Fruit fly (Drosophila melanogaster) whole organism, embryonic: ENCODE data around the gene Col4a1.

Source experiments
- Ada2b ChIP-seq: fragments of 200-800 bp; sonication (Bioruptor generic); IDR thresholded peaks from 2 replicates; pipeline ENCODE4 v1.3.6; 2022; ENCODE audit warnings: missing biosample characterization, missing genetic modification characterization
- CG10209 ChIP-seq: fragments of 200-800 bp; sonication (Bioruptor generic); optimal IDR thresholded peaks from 3 replicates; lab custom pipeline; 2017; ENCODE audit warnings: missing biosample characterization, mild to moderate bottlenecking, missing genetic modification characterization, missing genetic modification reagents
- CG1024 ChIP-seq: fragments of 200-800 bp; sonication (Bioruptor generic); IDR thresholded peaks from 2 replicates; pipeline ENCODE4 v1.3.6; 2022; ENCODE audit warnings: missing biosample characterization, missing genetic modification characterization
- CG11093 ChIP-seq: fragments of 200-800 bp; sonication (Bioruptor generic); IDR thresholded peaks from 3 replicates; pipeline ENCODE4 v1.3.6; 2022; ENCODE audit warnings: missing biosample characterization, missing genetic modification characterization
- CG11247 ChIP-seq: fragments of 200-800 bp; sonication (Bioruptor generic); IDR thresholded peaks from 2 replicates; pipeline ENCODE4 v1.3.6; 2022; ENCODE audit warnings: missing biosample characterization, missing genetic modification characterization
- CG11504 ChIP-seq: fragments of 200-800 bp; sonication (Bioruptor generic); optimal IDR thresholded peaks from 3 replicates; lab custom pipeline; 2019; ENCODE audit warnings: missing biosample characterization, mild to moderate bottlenecking, missing genetic modification characterization, moderate library complexity
- CG1233 ChIP-seq: fragments of 200-800 bp; sonication (Bioruptor generic); optimal IDR thresholded peaks from 4 replicates; lab custom pipeline; 2018; ENCODE audit warnings: missing biosample characterization, mild to moderate bottlenecking, missing genetic modification characterization
- CG12391 ChIP-seq: fragments of 200-800 bp; sonication (Bioruptor generic); optimal IDR thresholded peaks from 3 replicates; lab custom pipeline; 2018; ENCODE audit warnings: missing biosample characterization, mild to moderate bottlenecking, missing genetic modification characterization, moderate library complexity
- CG15269 ChIP-seq: fragments of 200-800 bp; sonication (Bioruptor generic); optimal IDR thresholded peaks from 2 replicates; lab custom pipeline; 2018; ENCODE audit warnings: missing biosample characterization, mild to moderate bottlenecking, missing genetic modification characterization, moderate library complexity
- CG18599 ChIP-seq: fragments of 200-800 bp; sonication (Bioruptor generic); optimal IDR thresholded peaks from 3 replicates; lab custom pipeline; 2017; ENCODE audit warnings: missing biosample characterization, missing genetic modification characterization, mild to moderate bottlenecking, moderate library complexity, missing genetic modification reagents
- CG2120 ChIP-seq: fragments of 200-800 bp; sonication (Bioruptor generic); optimal IDR thresholded peaks from 3 replicates; lab custom pipeline; 2016; ENCODE audit warnings: missing biosample characterization, missing genetic modification characterization
- CG2202 ChIP-seq: fragments of 200-800 bp; sonication (Bioruptor generic); optimal IDR thresholded peaks from 2 replicates; lab custom pipeline; 2018; ENCODE audit warnings: missing biosample characterization, mild to moderate bottlenecking, missing genetic modification characterization
- CG2678 ChIP-seq: fragments of 200-800 bp; sonication (Bioruptor generic); optimal IDR thresholded peaks from 3 replicates; lab custom pipeline; 2019; ENCODE audit warnings: missing biosample characterization, mild to moderate bottlenecking, missing genetic modification characterization, moderate library complexity
- CG2712 ChIP-seq: fragments of 200-800 bp; optimal IDR thresholded peaks from 3 replicates; lab custom pipeline; 2019; ENCODE audit warnings: missing biosample characterization, mild to moderate bottlenecking, missing genetic modification characterization, moderate library complexity
- CG3726 ChIP-seq: fragments of 200-800 bp; sonication (Bioruptor generic); IDR thresholded peaks from 3 replicates; pipeline ENCODE4, ENCODE4 v1.3.6; 2022; ENCODE audit warnings: missing biosample characterization, missing genetic modification characterization
- CG7839 ChIP-seq: fragments of 200-800 bp; sonication (Bioruptor generic); optimal IDR thresholded peaks from 3 replicates; lab custom pipeline; 2018; ENCODE audit warnings: missing biosample characterization, mild to moderate bottlenecking, missing genetic modification characterization, moderate library complexity
- CG7963 ChIP-seq: fragments of 200-800 bp; sonication (Bioruptor generic); IDR thresholded peaks from 3 replicates; pipeline ENCODE4 v1.3.6; 2022; ENCODE audit warnings: missing biosample characterization, missing genetic modification characterization; ENCODE audit not compliant: partially characterized antibody
- CG8388 ChIP-seq: fragments of 200-800 bp; sonication (Bioruptor generic); optimal IDR thresholded peaks from 2 replicates; lab custom pipeline; 2019; ENCODE audit warnings: missing biosample characterization, mild to moderate bottlenecking, missing genetic modification characterization, moderate library complexity
- CHES-1-like ChIP-seq: fragments of 200-800 bp; sonication (Bioruptor generic); optimal IDR thresholded peaks from 2 replicates; lab custom pipeline; 2016; ENCODE audit warnings: missing biosample characterization, missing genetic modification characterization
- Camta ChIP-seq: fragments of 200-800 bp; sonication (Bioruptor generic); optimal IDR thresholded peaks from 2 replicates; lab custom pipeline; 2016; ENCODE audit warnings: missing biosample characterization, missing genetic modification characterization
- Hmr ChIP-seq: fragments of 200-800 bp; sonication (Bioruptor generic); optimal IDR thresholded peaks from 3 replicates; lab custom pipeline; 2017; ENCODE audit warnings: mild to moderate bottlenecking, missing biosample characterization, missing genetic modification reagents, missing genetic modification characterization
- Hr51 ChIP-seq, 2 experiments: fragments of 200-800 bp; sonication (Bioruptor generic); optimal IDR thresholded peaks; 2 replicates in 1 of 2; 3 replicates in 1 of 2; lab custom pipeline; 2016 to 2018; ENCODE audit warnings: missing biosample characterization in 2 of 2, missing genetic modification characterization in 2 of 2, mild to moderate bottlenecking in 1 of 2, moderate library complexity in 1 of 2
- Med ChIP-seq: fragments of 200-800 bp; sonication (Bioruptor generic); peaks from one replicate; lab custom pipeline; 2016; ENCODE audit warnings: missing biosample characterization, missing genetic modification characterization, mild to moderate bottlenecking, inconsistent platforms, moderate library complexity
- Oli ChIP-seq: fragments of 200-800 bp; sonication (Bioruptor generic); optimal IDR thresholded peaks from 2 replicates; lab custom pipeline; 2018; ENCODE audit warnings: missing biosample characterization, mild to moderate bottlenecking, missing genetic modification characterization, moderate library complexity
- Ptx1 ChIP-seq: fragments of 200-800 bp; sonication (Bioruptor generic); IDR thresholded peaks from 2 replicates; pipeline ENCODE4 v1.3.6; 2022; ENCODE audit warnings: missing biosample characterization, missing genetic modification characterization
- Sox102F ChIP-seq: fragments of 200-800 bp; sonication (Bioruptor generic); optimal IDR thresholded peaks from 2 replicates; lab custom pipeline; 2018; ENCODE audit warnings: missing biosample characterization, mild to moderate bottlenecking, missing genetic modification characterization, moderate library complexity
- TFAM ChIP-seq: fragments of 200-800 bp; sonication (Bioruptor generic); optimal IDR thresholded peaks from 2 replicates; lab custom pipeline; 2017; ENCODE audit warnings: missing biosample characterization, missing genetic modification characterization, inconsistent platforms
- al ChIP-seq: fragments of 200-800 bp; sonication (Bioruptor generic); IDR thresholded peaks from 2 replicates; pipeline ENCODE4 v1.3.6; 2022; ENCODE audit warnings: missing biosample characterization, missing genetic modification characterization
- bsh ChIP-seq, 2 experiments: fragments of 200-800 bp; sonication (Bioruptor generic); optimal IDR thresholded peaks; 2 replicates each; lab custom pipeline; 2017 to 2018; ENCODE audit warnings: mild to moderate bottlenecking in 2 of 2, missing biosample characterization in 2 of 2, missing genetic modification characterization in 2 of 2, moderate library complexity in 1 of 2
- chif ChIP-seq, 2 experiments: fragments of 200-800 bp; sonication (Bioruptor generic); optimal IDR thresholded peaks; 3 replicates each; lab custom pipeline; 2016; ENCODE audit warnings: missing biosample characterization in 2 of 2, missing genetic modification characterization in 2 of 2
- dmrt99B ChIP-seq: fragments of 200-800 bp; sonication (Bioruptor generic); optimal IDR thresholded peaks from 2 replicates; lab custom pipeline; 2018; ENCODE audit warnings: missing biosample characterization, mild to moderate bottlenecking, missing genetic modification characterization, moderate library complexity
- dpn ChIP-seq, 2 experiments: fragments of 200-800 bp; sonication (Bioruptor generic); optimal IDR thresholded peaks; 3 replicates each; lab custom pipeline; 2016; ENCODE audit warnings: missing biosample characterization in 2 of 2, missing genetic modification characterization in 2 of 2
- eve ChIP-seq, 2 experiments: fragments of >200 bp; optimal IDR thresholded peaks; 2 replicates each; lab custom pipeline; 2017; ENCODE audit warnings: missing biosample characterization in 2 of 2, missing genetic modification characterization in 2 of 2
- gem ChIP-seq: fragments of 200-800 bp; sonication (Bioruptor generic); optimal IDR thresholded peaks from 2 replicates; lab custom pipeline; 2019; ENCODE audit warnings: missing biosample characterization, mild to moderate bottlenecking, missing genetic modification characterization, moderate library complexity
- lab ChIP-seq: fragments of 200-800 bp; sonication (Bioruptor generic); optimal IDR thresholded peaks from 3 replicates; lab custom pipeline; 2017; ENCODE audit warnings: missing biosample characterization, missing genetic modification characterization, mild to moderate bottlenecking, moderate library complexity, missing genetic modification reagents
- nerfin-1 ChIP-seq: fragments of 200-800 bp; sonication (Bioruptor generic); optimal IDR thresholded peaks from 3 replicates; lab custom pipeline; 2019; ENCODE audit warnings: missing biosample characterization, mild to moderate bottlenecking, missing genetic modification characterization, moderate library complexity
- oc ChIP-seq: fragments of 200-800 bp; sonication (Bioruptor generic); optimal IDR thresholded peaks from 2 replicates; lab custom pipeline; 2018; ENCODE audit warnings: missing biosample characterization, mild to moderate bottlenecking, missing genetic modification characterization, moderate library complexity
- otp ChIP-seq: fragments of 200-800 bp; sonication (Bioruptor generic); IDR thresholded peaks from 3 replicates; pipeline ENCODE4, ENCODE4 v1.3.6; 2022; ENCODE audit warnings: missing biosample characterization, missing genetic modification characterization
- row ChIP-seq: fragments of 200-800 bp; sonication (Bioruptor generic); IDR thresholded peaks from 3 replicates; pipeline ENCODE4 v1.3.6; 2022; ENCODE audit warnings: missing biosample characterization, missing genetic modification characterization
- sens ChIP-seq: fragments of 200-800 bp; sonication (Bioruptor generic); peaks from one replicate; lab custom pipeline; 2016; ENCODE audit warnings: missing biosample characterization, missing genetic modification characterization
- sisA ChIP-seq: fragments of 200-800 bp; sonication (Bioruptor generic); IDR thresholded peaks from 2 replicates; pipeline ENCODE4 v1.3.6; 2022; ENCODE audit warnings: missing biosample characterization, missing genetic modification characterization
- slbo ChIP-seq: fragments of 200-800 bp; sonication (Bioruptor generic); IDR thresholded peaks from 2 replicates; pipeline ENCODE4 v1.3.6; 2022; ENCODE audit warnings: missing biosample characterization, missing genetic modification characterization
- sqz ChIP-seq: fragments of 200-800 bp; sonication (Bioruptor generic); optimal IDR thresholded peaks from 3 replicates; lab custom pipeline; 2018; ENCODE audit warnings: missing biosample characterization, mild to moderate bottlenecking, missing genetic modification characterization
- trh ChIP-seq: fragments of 200-800 bp; sonication (Bioruptor generic); optimal IDR thresholded peaks from 2 replicates; lab custom pipeline; 2016; ENCODE audit warnings: missing biosample characterization, missing genetic modification characterization
- vvl ChIP-seq: fragments of 200-800 bp; sonication (Bioruptor generic); IDR thresholded peaks from 2 replicates; pipeline ENCODE4 v1.3.6; 2022; ENCODE audit warnings: missing biosample characterization, missing genetic modification characterization

Gene Col4a1

dm6 chr2L:5084586-5085257, 55.3 kb downstream of the Col4a1 start (continued):
- no peak for TF ChIP-seq CG3726 (GFP tag; lab: Robert Waterston, UW)
- TF ChIP-seq CHES-1-like (GFP tag; lab: Kevin White, UChicago): peak; percentile 20
- peak; percentile 74 for TF ChIP-seq Hmr (GFP tag; lab: Kevin White, UChicago)
- TF ChIP-seq eve (GFP tag; optimal IDR thresholded peaks at IDR 0.05; lab: Kevin White, UChicago): peak in 1 of 2 experiments; percentile 46
- no peak for TF ChIP-seq CG10209 (GFP tag; lab: Kevin White, UChicago)
- no peak for TF ChIP-seq chif (GFP tag; optimal IDR thresholded peaks at IDR 0.05; lab: Kevin White, UChicago)
- no peak for TF ChIP-seq CG2202
- no peak for TF ChIP-seq Camta (GFP tag; lab: Kevin White, UChicago)
- no peak for TF ChIP-seq trh (GFP tag; lab: Kevin White, UChicago)
- TF ChIP-seq CG15269: no peak

- TF ChIP-seq CG1024 (0 out of 2 replicates have a peak, but pooled peaks have one; percentile 10), nerfin-1 (tag; lab: Kevin White, UChicago) (no peak), CG2678 (tag; lab: Kevin White, UChicago) (peak; percentile 4), CG11504 (peak; percentile 23), bsh (GFP tag; optimal IDR thresholded peaks at IDR 0.05; lab: Kevin White, UChicago) (peak in 1 of 2 experiments; percentile 4), CG7839 (tag; lab: Kevin White, UChicago) (peak; percentile 28), CG18599 (GFP tag; lab: Kevin White, UChicago) (peak; percentile 40), Ada2b (GFP tag; lab: Robert Waterston, UW) (0 out of 2 replicates have a peak, but pooled peaks have one; percentile 23), CG11093 (no peak), CG12391 (peak; percentile 21), dpn (GFP tag; optimal IDR thresholded peaks at IDR 0.05; lab: Kevin White, UChicago) (peak in 1 of 2 experiments; percentile 5), lab (peak; percentile 37), row (GFP tag; lab: Robert Waterston, UW) (peak; percentile 39; the same call in 1 of the 3 replicates), Oli (peak; percentile 1), vvl (GFP tag; lab: Robert Waterston, UW) (peak; percentile 22; the same call in 1 of the 2 replicates), slbo (GFP tag; lab: Robert Waterston, UW) (peak; percentile 46; the same call in 1 of the 2 replicates), CG1233 (GFP tag; lab: Kevin White, UChicago) (no peak), otp (GFP tag; lab: Robert Waterston, UW) (0 out of 3 replicates have a peak, but pooled peaks have one; percentile 18), al (GFP tag; lab: Robert Waterston, UW) (no peak), Ptx1 (GFP tag; lab: Robert Waterston, UW) (0 out of 2 replicates have a peak, but pooled peaks have one; percentile 11), Hmr (GFP tag; lab: Kevin White, UChicago) (peak; percentile 37), CG11247 (0 out of 2 replicates have a peak, but pooled peaks have one; percentile 18), CG2120 (GFP tag; lab: Kevin White, UChicago) (peak; percentile 31), TFAM (GFP tag; lab: Kevin White, UChicago) (no peak), Hr51 (GFP tag; optimal IDR thresholded peaks at IDR 0.05; lab: Kevin White, UChicago) (peak in 1 of 2 experiments; percentile 12), Med (peak; percentile 23), sqz (GFP tag; lab: Kevin White, UChicago) (no peak), Sox102F (GFP tag; lab: Kevin White, UChicago) (peak; percentile 9), sisA (GFP tag; lab: Robert Waterston, UW) (peak; percentile 23; the same call in 1 of the 2 replicates), CG7963 (GFP tag; lab: Robert Waterston, UW) (no peak), dmrt99B (tag; lab: Kevin White, UChicago) (peak; percentile 12), sens (GFP tag; lab: Kevin White, UChicago) (peak; percentile 55), oc (tag; lab: Kevin White, UChicago) (no peak), CG8388 (GFP tag; lab: Kevin White, UChicago) (peak; percentile 16), CG2712 (peak; percentile 8), gem (peak; percentile 58)
These were observed 56.2 kb downstream of the Col4a1 start for dm6 chr2L:5085561-5085960.
